Fruit fly (Drosophila melanogaster) whole organism, pupa: ENCODE results near the gene CG11656.

Experiments used
- CG10348 ChIP-seq: fragments of 200-800 bp; sonication (Bioruptor generic); IDR thresholded peaks from 2 replicates; pipeline ENCODE4 v1.3.6; 2022; ENCODE audit warnings: missing biosample characterization, missing genetic modification characterization
- CG15710 ChIP-seq: fragments of 200-800 bp; sonication (Bioruptor generic); optimal IDR thresholded peaks from 2 replicates; lab custom pipeline; 2018; ENCODE audit warnings: missing biosample characterization, mild to moderate bottlenecking, missing genetic modification characterization, moderate library complexity
- CG32121 ChIP-seq: fragments of 200-800 bp; sonication (Bioruptor generic); IDR thresholded peaks from 2 replicates; pipeline ENCODE4 v1.3.6; 2022; ENCODE audit warnings: missing biosample characterization, missing genetic modification characterization
- CG8159 ChIP-seq: fragments of 200-800 bp; sonication (Bioruptor generic); optimal IDR thresholded peaks from 3 replicates; lab custom pipeline; 2018; ENCODE audit warnings: missing biosample characterization, mild to moderate bottlenecking, missing genetic modification characterization, moderate library complexity
- CG8301 ChIP-seq: fragments of 200-800 bp; sonication (Bioruptor generic); optimal IDR thresholded peaks from 2 replicates; lab custom pipeline; 2018; ENCODE audit warnings: missing biosample characterization, mild to moderate bottlenecking, missing genetic modification characterization
- D1 ChIP-seq: fragments of 200-800 bp; sonication (Bioruptor generic); optimal IDR thresholded peaks from 2 replicates; lab custom pipeline; 2018; ENCODE audit warnings: missing biosample characterization, mild to moderate bottlenecking, missing genetic modification characterization, moderate library complexity
- EcR ChIP-seq: fragments of 200-800 bp; sonication (Bioruptor generic); optimal IDR thresholded peaks from 3 replicates; lab custom pipeline; 2019; ENCODE audit warnings: missing biosample characterization, missing genetic modification characterization, mild to moderate bottlenecking, moderate library complexity, missing genetic modification reagents
- Ets98B ChIP-seq: fragments of 200-800 bp; sonication (Bioruptor generic); IDR thresholded peaks from 2 replicates; pipeline ENCODE4 v1.3.6; 2022; ENCODE audit warnings: missing biosample characterization, missing genetic modification characterization
- Pif1B ChIP-seq: fragments of 200-800 bp; sonication (Bioruptor generic); optimal IDR thresholded peaks from 3 replicates; lab custom pipeline; 2016; ENCODE audit warnings: missing biosample characterization, missing genetic modification characterization
- gl ChIP-seq: fragments of 200-800 bp; sonication (Bioruptor generic); optimal IDR thresholded peaks from 2 replicates; lab custom pipeline; 2018; ENCODE audit warnings: missing biosample characterization, mild to moderate bottlenecking, missing genetic modification characterization
- rn ChIP-seq: fragments of 200-800 bp; sonication (Bioruptor generic); IDR thresholded peaks from 2 replicates; pipeline ENCODE4 v1.3.6; 2022; ENCODE audit warnings: missing biosample characterization, missing genetic modification characterization

- TF ChIP-seq CG8301 (tag; lab: Kevin White, UChicago), result no peak
- TF ChIP-seq CG15710 (tag; lab: Kevin White, UChicago), result no peak
- TF ChIP-seq EcR (GFP tag; lab: Kevin White, UChicago), result no peak
- TF ChIP-seq CG32121, result no peak
- TF ChIP-seq Ets98B (GFP tag; lab: Robert Waterston, UW), result no peak
- no peak for TF ChIP-seq gl (tag; lab: Kevin White, UChicago)
- TF ChIP-seq CG8159 (tag; lab: Kevin White, UChicago), result no peak
- TF ChIP-seq rn (GFP tag; lab: Robert Waterston, UW), result no peak
- TF ChIP-seq Pif1B (GFP tag; lab: Kevin White, UChicago), result no peak
- TF ChIP-seq CG10348, result no peak
- no peak for TF ChIP-seq D1
Observed at dm6 chr3R:12967612-12968011, 42.1 kb upstream of the CG11656 start, which contains the start of the genes CG14384 and grsm.
